Fruit fly (Drosophila melanogaster) whole organism, prepupa: ENCODE measurements around the gene CG31064.

Experiments used
- CG34406 ChIP-seq: fragments of 200-800 bp; sonication (Bioruptor generic); optimal IDR thresholded peaks from 3 replicates; lab custom pipeline; 2016; ENCODE audit warnings: missing biosample characterization, missing genetic modification characterization
- CG6276 ChIP-seq: fragments of 200-800 bp; sonication (Bioruptor generic); optimal IDR thresholded peaks from 2 replicates; lab custom pipeline; 2017; ENCODE audit warnings: missing biosample characterization, mild to moderate bottlenecking, missing genetic modification characterization
- CG6808 ChIP-seq: fragments of 200-800 bp; sonication (Bioruptor generic); optimal IDR thresholded peaks from 3 replicates; lab custom pipeline; 2017; ENCODE audit warnings: missing biosample characterization, missing genetic modification characterization, mild to moderate bottlenecking, moderate library complexity, missing genetic modification reagents
- Eip75B ChIP-seq: fragments of 200-800 bp; sonication (Bioruptor generic); optimal IDR thresholded peaks from 3 replicates; lab custom pipeline; 2016; ENCODE audit warnings: missing biosample characterization, missing genetic modification characterization
- Lpt ChIP-seq: fragments of 200-800 bp; sonication (Bioruptor generic); optimal IDR thresholded peaks from 3 replicates; lab custom pipeline; 2016; ENCODE audit warnings: missing biosample characterization, missing genetic modification characterization
- achi ChIP-seq: fragments of 200-800 bp; sonication (Bioruptor generic); optimal IDR thresholded peaks from 3 replicates; lab custom pipeline; 2016; ENCODE audit warnings: missing biosample characterization, missing genetic modification characterization
- fkh ChIP-seq: fragments of 200-800 bp; sonication (Bioruptor generic); optimal IDR thresholded peaks from 3 replicates; lab custom pipeline; 2017; ENCODE audit warnings: missing biosample characterization, mild to moderate bottlenecking, missing genetic modification characterization, moderate library complexity
- lz ChIP-seq: fragments of 200-800 bp; sonication (Bioruptor generic); optimal IDR thresholded peaks from 3 replicates; lab custom pipeline; 2016; ENCODE audit warnings: missing biosample characterization, missing genetic modification characterization

DNA sequence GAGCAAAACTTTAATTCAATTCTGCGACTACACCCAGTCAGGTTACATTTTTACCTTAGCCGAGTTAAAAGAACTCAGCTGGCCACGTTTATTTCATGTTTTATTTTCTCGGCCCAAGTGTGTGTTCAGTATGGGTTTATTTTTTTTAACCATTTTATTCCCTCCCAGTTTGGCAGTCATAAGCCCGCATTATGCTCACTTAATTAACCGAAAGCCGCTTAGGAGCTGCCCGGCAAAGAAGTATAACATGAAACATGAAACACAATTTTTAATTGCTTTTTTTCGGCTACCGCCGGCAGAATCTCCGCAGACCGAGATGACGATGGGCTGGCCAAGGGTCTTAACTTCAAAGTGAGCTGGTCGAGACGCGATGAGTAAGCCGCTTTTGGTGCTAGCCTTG is 52.0 kb downstream of the CG31064 start:
- TF ChIP-seq lz (GFP tag; lab: Kevin White, UChicago): no peak
- TF ChIP-seq CG6276 (GFP tag; lab: Kevin White, UChicago): no peak
- TF ChIP-seq CG6808 (GFP tag; lab: Kevin White, UChicago): no peak
- TF ChIP-seq Eip75B (GFP tag; lab: Kevin White, UChicago): no peak
- TF ChIP-seq achi (GFP tag; lab: Kevin White, UChicago): no peak
- no peak for TF ChIP-seq Lpt (GFP tag; lab: Kevin White, UChicago)
- TF ChIP-seq fkh (GFP tag; lab: Kevin White, UChicago): no peak
- TF ChIP-seq CG34406 (GFP tag; lab: Kevin White, UChicago): no peak
